Worm (Caenorhabditis elegans): Measurements from ENCODE around the gene his-16.

DNA sequence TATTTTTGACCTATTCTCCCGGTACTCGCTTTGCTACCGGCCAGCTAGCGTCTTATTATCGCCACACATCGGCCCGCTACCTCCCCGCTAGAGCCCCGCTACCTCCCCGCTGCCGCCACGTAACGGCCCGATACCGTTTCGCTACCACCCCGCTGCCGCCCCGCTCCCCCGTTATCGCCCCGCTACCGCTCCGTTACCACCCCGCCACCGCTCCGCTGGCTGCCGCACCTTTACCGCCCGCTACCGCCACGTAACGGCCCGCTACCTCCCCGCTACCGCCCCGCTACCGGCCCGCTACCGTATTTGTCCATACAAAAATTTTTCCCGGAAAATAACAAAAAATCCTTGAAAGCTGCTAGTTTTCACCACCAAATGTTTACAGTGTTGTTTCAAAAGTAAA, 32.4 kb downstream of the his-16 start:
- TF ChIP-seq cog-1 (tag; optimal IDR thresholded peaks at IDR 0.05): no peak
- TF ChIP-seq tab-1 (GFP tag; IDR thresholded peaks at IDR 0.05): no peak
- TF ChIP-seq flt-1 (GFP tag; IDR thresholded peaks at IDR 0.05): no peak
- no peak for TF ChIP-seq klf-2 (GFP tag; conservative IDR thresholded peaks at IDR 0.05)
- no peak for TF ChIP-seq T22C8.4 (GFP tag; IDR thresholded peaks at IDR 0.05)
- 0 out of 2 replicates have a peak, but pooled peaks have one; percentile 26 for TF ChIP-seq ztf-23 (GFP tag; IDR thresholded peaks at IDR 0.05)
- TF ChIP-seq ref-1 (GFP tag; conservative IDR thresholded peaks at IDR 0.05): no peak

Data from whole organism, midembryonic.